Fruit fly (Drosophila melanogaster) whole organism, embryonic: ENCODE measurements around the gene Bicra.

Source experiments
- Atf6 ChIP-seq: fragments of 200-800 bp; sonication (Bioruptor generic); IDR thresholded peaks from 2 replicates; pipeline ENCODE4 v1.3.6; 2022; ENCODE audit warnings: missing biosample characterization, missing genetic modification characterization
- B-H2 ChIP-seq: fragments of 200-800 bp; sonication (Bioruptor generic); optimal IDR thresholded peaks from 2 replicates; lab custom pipeline; 2018; ENCODE audit warnings: missing biosample characterization, mild to moderate bottlenecking, missing genetic modification characterization
- CG1024 ChIP-seq: fragments of 200-800 bp; sonication (Bioruptor generic); IDR thresholded peaks from 2 replicates; pipeline ENCODE4 v1.3.6; 2022; ENCODE audit warnings: missing biosample characterization, missing genetic modification characterization
- CG10321 ChIP-seq: fragments of 200-800 bp; sonication (Bioruptor generic); IDR thresholded peaks from 2 replicates; pipeline ENCODE4 v1.3.6; 2022; ENCODE audit warnings: missing biosample characterization, missing genetic modification characterization
- CG10654 ChIP-seq: fragments of 200-800 bp; sonication (Bioruptor generic); optimal IDR thresholded peaks from 2 replicates; lab custom pipeline; 2016; ENCODE audit warnings: missing biosample characterization, missing genetic modification characterization
- CG10959 ChIP-seq: fragments of 200-800 bp; sonication (Bioruptor generic); IDR thresholded peaks from 2 replicates; pipeline ENCODE4 v1.3.6; 2022; ENCODE audit warnings: missing biosample characterization, missing genetic modification characterization
- CG11247 ChIP-seq: fragments of 200-800 bp; sonication (Bioruptor generic); IDR thresholded peaks from 2 replicates; pipeline ENCODE4 v1.3.6; 2022; ENCODE audit warnings: missing biosample characterization, missing genetic modification characterization
- CG11504 ChIP-seq: fragments of 200-800 bp; sonication (Bioruptor generic); optimal IDR thresholded peaks from 3 replicates; lab custom pipeline; 2019; ENCODE audit warnings: missing biosample characterization, mild to moderate bottlenecking, missing genetic modification characterization, moderate library complexity
- CG12659 ChIP-seq: fragments of 200-800 bp; sonication (Bioruptor generic); optimal IDR thresholded peaks from 3 replicates; lab custom pipeline; 2017; ENCODE audit warnings: mild to moderate bottlenecking, missing biosample characterization, missing genetic modification reagents, missing genetic modification characterization
- CG13287 ChIP-seq: fragments of 200-800 bp; sonication (Bioruptor generic); IDR thresholded peaks from 2 replicates; pipeline ENCODE4 v1.3.6; 2022; ENCODE audit warnings: missing biosample characterization, missing genetic modification characterization; ENCODE audit not compliant: partially characterized antibody
- CG14667 ChIP-seq: fragments of 200-800 bp; sonication (Bioruptor generic); IDR thresholded peaks from 2 replicates; pipeline ENCODE4 v1.3.6; 2022; ENCODE audit warnings: missing biosample characterization, missing genetic modification characterization
- CG1529 ChIP-seq: fragments of 200-800 bp; sonication (Bioruptor generic); optimal IDR thresholded peaks from 3 replicates; lab custom pipeline; 2018; ENCODE audit warnings: missing biosample characterization, missing genetic modification characterization
- CG16779 ChIP-seq: fragments of 200-800 bp; sonication (Bioruptor generic); IDR thresholded peaks from 2 replicates; pipeline ENCODE4 v1.3.6; 2022; ENCODE audit warnings: missing biosample characterization, missing genetic modification characterization
- CG17186 ChIP-seq: fragments of 200-800 bp; sonication (Bioruptor generic); optimal IDR thresholded peaks from 3 replicates; lab custom pipeline; 2017; ENCODE audit warnings: missing biosample characterization, missing genetic modification reagents, missing genetic modification characterization
- CG17829 ChIP-seq: fragments of 200-800 bp; optimal IDR thresholded peaks from 2 replicates; lab custom pipeline; 2019; ENCODE audit warnings: missing biosample characterization, mild to moderate bottlenecking, missing genetic modification characterization, moderate library complexity
- CG2116 ChIP-seq: fragments of 200-800 bp; sonication (Bioruptor generic); optimal IDR thresholded peaks from 3 replicates; lab custom pipeline; 2018; ENCODE audit warnings: missing biosample characterization, mild to moderate bottlenecking, missing genetic modification characterization
- CG3847 ChIP-seq: fragments of 200-800 bp; sonication (Bioruptor generic); IDR thresholded peaks from 2 replicates; pipeline ENCODE4 v1.3.6; 2022; ENCODE audit warnings: missing biosample characterization, missing genetic modification characterization
- CG4404 ChIP-seq: fragments of 200-800 bp; sonication (Bioruptor generic); IDR thresholded peaks from 2 replicates; pipeline ENCODE4 v1.3.6; 2022; ENCODE audit warnings: missing biosample characterization, missing genetic modification characterization
- CG4424 ChIP-seq: fragments of 200-800 bp; sonication (Bioruptor generic); optimal IDR thresholded peaks from 3 replicates; lab custom pipeline; 2016; ENCODE audit warnings: missing biosample characterization, missing genetic modification characterization
- CG6272 ChIP-seq: fragments of 200-800 bp; sonication (Bioruptor generic); IDR thresholded peaks from 2 replicates; pipeline ENCODE4 v1.3.6; 2022; ENCODE audit warnings: missing biosample characterization, missing genetic modification characterization
- CG8281 ChIP-seq: fragments of 200-800 bp; sonication (Bioruptor generic); optimal IDR thresholded peaks from 2 replicates; lab custom pipeline; 2018; ENCODE audit warnings: missing biosample characterization, mild to moderate bottlenecking, missing genetic modification characterization, moderate library complexity
- CG9797 ChIP-seq: fragments of 200-800 bp; sonication (Bioruptor generic); optimal IDR thresholded peaks from 3 replicates; lab custom pipeline; 2018; ENCODE audit warnings: missing biosample characterization, mild to moderate bottlenecking, missing genetic modification characterization
- CHES-1-like ChIP-seq: fragments of 200-800 bp; sonication (Bioruptor generic); optimal IDR thresholded peaks from 2 replicates; lab custom pipeline; 2016; ENCODE audit warnings: missing biosample characterization, missing genetic modification characterization
- Deaf1 ChIP-seq: fragments of 200-800 bp; optimal IDR thresholded peaks from 3 replicates; lab custom pipeline; 2019; ENCODE audit warnings: missing biosample characterization, mild to moderate bottlenecking, missing genetic modification characterization, moderate library complexity
- Fer2 ChIP-seq: fragments of 200-800 bp; sonication (Bioruptor generic); optimal IDR thresholded peaks from 2 replicates; lab custom pipeline; 2018; ENCODE audit warnings: missing biosample characterization, mild to moderate bottlenecking, missing genetic modification characterization, moderate library complexity
- HHEX ChIP-seq: fragments of 200-800 bp; sonication (Bioruptor generic); optimal IDR thresholded peaks from 3 replicates; lab custom pipeline; 2017; ENCODE audit warnings: missing biosample characterization, mild to moderate bottlenecking, missing genetic modification characterization, missing genetic modification reagents
- HLH3B ChIP-seq: fragments of 200-800 bp; sonication (Bioruptor generic); IDR thresholded peaks from 2 replicates; pipeline ENCODE4 v1.3.6; 2022; ENCODE audit warnings: missing biosample characterization, missing genetic modification characterization
- Hr78 ChIP-seq, 2 experiments: fragments of 200-800 bp in 1 of 2; fragments of >200 bp in 1 of 2; sonication (Bioruptor generic) in 1 of 2; optimal IDR thresholded peaks; 2 replicates each; lab custom pipeline; 2017 to 2019; ENCODE audit warnings: missing biosample characterization in 2 of 2, missing genetic modification characterization in 2 of 2, mild to moderate bottlenecking in 1 of 2, moderate library complexity in 1 of 2
- PHDP ChIP-seq: fragments of 200-800 bp; sonication (Bioruptor generic); optimal IDR thresholded peaks from 3 replicates; lab custom pipeline; 2018; ENCODE audit warnings: missing biosample characterization, mild to moderate bottlenecking, missing genetic modification characterization, moderate library complexity
- Pdp1 ChIP-seq, 2 experiments: fragments of 200-800 bp; sonication (Bioruptor generic); optimal IDR thresholded peaks; 3 replicates each; lab custom pipeline; 2016; ENCODE audit warnings: missing biosample characterization in 2 of 2, missing genetic modification characterization in 2 of 2, mild to moderate bottlenecking in 1 of 2, moderate library complexity in 1 of 2
- Ravus ChIP-seq: fragments of 200-800 bp; sonication (Bioruptor generic); IDR thresholded peaks from 2 replicates; pipeline ENCODE4 v1.3.6; 2022; ENCODE audit warnings: missing biosample characterization, missing genetic modification characterization
- Ssrp ChIP-seq: fragments of 200-800 bp; sonication (Bioruptor generic); optimal IDR thresholded peaks from 2 replicates; lab custom pipeline; 2018; ENCODE audit warnings: missing biosample characterization, mild to moderate bottlenecking, missing genetic modification characterization, moderate library complexity
- TFAM ChIP-seq: fragments of 200-800 bp; sonication (Bioruptor generic); optimal IDR thresholded peaks from 2 replicates; lab custom pipeline; 2017; ENCODE audit warnings: missing biosample characterization, missing genetic modification characterization, inconsistent platforms
- Xrp1 ChIP-seq: fragments of 200-800 bp; sonication (Bioruptor generic); IDR thresholded peaks from 2 replicates; pipeline ENCODE4 v1.3.6; 2022; ENCODE audit warnings: missing biosample characterization, missing genetic modification characterization
- ab ChIP-seq: fragments of 200-800 bp; sonication (Bioruptor generic); optimal IDR thresholded peaks from 2 replicates; lab custom pipeline; 2016; ENCODE audit warnings: missing biosample characterization, missing genetic modification characterization
- abd-A ChIP-seq: fragments of 200-800 bp; sonication (Bioruptor generic); optimal IDR thresholded peaks from 3 replicates; lab custom pipeline; 2019; ENCODE audit warnings: missing biosample characterization, mild to moderate bottlenecking, missing genetic modification characterization, moderate library complexity
- bcd ChIP-seq: fragments of 200-800 bp; sonication (Bioruptor generic); optimal IDR thresholded peaks from 2 replicates; lab custom pipeline; 2017; ENCODE audit warnings: missing biosample characterization, mild to moderate bottlenecking, missing genetic modification characterization
- btn ChIP-seq: fragments of 200-800 bp; sonication (Bioruptor generic); optimal IDR thresholded peaks from 2 replicates; lab custom pipeline; 2016; ENCODE audit warnings: missing biosample characterization, missing genetic modification characterization
- dan ChIP-seq: fragments of 200-800 bp; sonication (Bioruptor generic); IDR thresholded peaks from 2 replicates; pipeline ENCODE4 v1.3.6; 2022; ENCODE audit warnings: missing biosample characterization, missing genetic modification characterization
- fd64A ChIP-seq: fragments of 200-800 bp; sonication (Bioruptor generic); optimal IDR thresholded peaks from 3 replicates; lab custom pipeline; 2018; ENCODE audit warnings: missing biosample characterization, mild to moderate bottlenecking, missing genetic modification characterization
- fru ChIP-seq: fragments of >200 bp; optimal IDR thresholded peaks from 2 replicates; lab custom pipeline; 2017
- gsb-n ChIP-seq: fragments of 200-800 bp; sonication (Bioruptor generic); optimal IDR thresholded peaks from 3 replicates; lab custom pipeline; 2018; ENCODE audit warnings: missing biosample characterization, mild to moderate bottlenecking, missing genetic modification characterization
- jigr1 ChIP-seq: fragments of 200-800 bp; sonication (Bioruptor generic); IDR thresholded peaks from 3 replicates; pipeline ENCODE4 v1.3.6; 2022; ENCODE audit warnings: missing biosample characterization, missing genetic modification characterization
- ken ChIP-seq: fragments of 200-800 bp; sonication (Bioruptor generic); IDR thresholded peaks from 3 replicates; pipeline ENCODE4 v1.3.6; 2022; ENCODE audit warnings: missing biosample characterization, missing genetic modification characterization
- knrl ChIP-seq: fragments of 200-800 bp; sonication (Bioruptor generic); IDR thresholded peaks from 3 replicates; pipeline ENCODE4 v1.3.6; 2022; ENCODE audit warnings: missing biosample characterization, missing genetic modification characterization; ENCODE audit not compliant: partially characterized antibody
- run ChIP-seq: fragments of 200-800 bp; sonication (Bioruptor generic); optimal IDR thresholded peaks from 3 replicates; lab custom pipeline; 2018; ENCODE audit warnings: missing biosample characterization, mild to moderate bottlenecking, missing genetic modification characterization
- sob ChIP-seq: fragments of 200-800 bp; sonication (Bioruptor generic); IDR thresholded peaks from 2 replicates; pipeline ENCODE4 v1.3.6; 2022; ENCODE audit warnings: missing biosample characterization, missing genetic modification characterization
- toy ChIP-seq: fragments of 200-800 bp; sonication (Bioruptor generic); IDR thresholded peaks from 2 replicates; pipeline ENCODE4 v1.3.6; 2022; ENCODE audit warnings: missing biosample characterization, missing genetic modification characterization
- zfh2 ChIP-seq: fragments of 200-800 bp; sonication (Bioruptor generic); optimal IDR thresholded peaks from 2 replicates; lab custom pipeline; 2016; ENCODE audit warnings: missing biosample characterization, missing genetic modification characterization

Bicra gene

DNA sequence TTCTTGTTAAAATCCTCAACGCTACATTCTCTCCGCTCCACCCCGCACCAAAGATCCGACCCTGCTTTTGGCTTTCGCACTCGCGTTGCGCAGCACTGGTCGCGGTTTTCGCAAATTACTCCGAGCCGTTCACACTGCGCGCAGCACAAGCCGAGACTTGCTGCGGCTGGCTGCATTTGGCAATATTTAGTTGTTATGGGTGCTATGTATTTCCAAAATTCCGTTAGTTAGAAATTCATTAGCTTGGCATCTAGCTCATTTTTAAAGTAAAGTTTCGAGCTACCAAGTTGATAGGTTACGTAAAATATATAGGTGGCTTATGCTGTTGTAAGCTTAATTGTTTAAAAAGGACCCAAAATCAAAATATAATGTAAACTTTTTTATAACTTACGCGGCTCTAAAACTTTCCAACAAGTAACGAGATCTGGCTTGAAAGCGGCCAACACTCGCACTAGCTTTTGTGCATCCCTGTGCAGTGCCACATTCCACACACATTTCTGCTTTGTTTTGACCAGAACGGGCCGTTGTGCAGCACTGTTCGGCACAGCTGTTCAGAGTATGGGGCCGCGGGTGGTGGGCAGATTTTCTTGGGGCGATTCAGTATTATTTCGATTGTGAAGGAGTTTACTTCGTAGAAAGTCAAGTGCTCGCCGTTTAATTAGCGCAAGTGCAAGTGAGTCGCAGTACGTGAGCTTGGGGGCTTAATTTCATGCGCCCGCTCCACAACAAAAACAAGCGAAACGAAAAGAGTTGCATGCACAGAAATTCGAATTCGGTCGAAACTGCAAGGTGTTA, 60.2 kb downstream of the Bicra start, which contains the start of the genes yem and Ctl2 (continued):
- TF ChIP-seq gsb-n (tag; lab: Kevin White, UChicago) (peak; percentile 35), knrl (GFP tag; lab: Robert Waterston, UW) (no peak; the same call in 2 of the 3 replicates), Deaf1 (no peak), CG10959 (GFP tag; lab: Robert Waterston, UW) (peak; percentile 22; the same call in 1 of the 2 replicates), CG10321 (GFP tag; lab: Robert Waterston, UW) (0 out of 2 replicates have a peak, but pooled peaks have one; percentile 20), CG11504 (tag; lab: Kevin White, UChicago) (no peak), CG14667 (GFP tag; lab: Robert Waterston, UW) (peak; percentile 62), CG10654 (GFP tag; lab: Kevin White, UChicago) (peak; percentile 45), Atf6 (GFP tag; lab: Robert Waterston, UW) (0 out of 2 replicates have a peak, but pooled peaks have one; percentile 8), fd64A (GFP tag; lab: Kevin White, UChicago) (no peak), CG6272 (GFP tag; lab: Robert Waterston, UW) (peak; percentile 67; the same call in 1 of the 2 replicates), CG16779 (GFP tag; lab: Robert Waterston, UW) (peak; percentile 36; the same call in 1 of the 2 replicates), B-H2 (peak; percentile 58), btn (peak; percentile 50), CG3847 (peak; percentile 68), Hr78 (GFP tag; optimal IDR thresholded peaks at IDR 0.05; lab: Kevin White, UChicago) (no peak), CG8281 (peak; percentile 6), CG17186 (GFP tag; lab: Kevin White, UChicago) (peak; percentile 68), fru (lab: Kevin White, UChicago) (no peak), ken (GFP tag; lab: Robert Waterston, UW) (peak; percentile 73), CG11247 (GFP tag; lab: Robert Waterston, UW) (peak; percentile 50), CG1529 (GFP tag; lab: Kevin White, UChicago) (peak; percentile 37), CG4404 (GFP tag; lab: Robert Waterston, UW) (peak; percentile 65), CG2116 (GFP tag; lab: Kevin White, UChicago) (peak; percentile 91), CG12659 (peak; percentile 79), zfh2 (GFP tag; lab: Kevin White, UChicago) (peak; percentile 93), CHES-1-like (GFP tag; lab: Kevin White, UChicago) (peak; percentile 90), abd-A (tag; lab: Kevin White, UChicago) (no peak), run (tag; lab: Kevin White, UChicago) (no peak), CG4424 (GFP tag; lab: Kevin White, UChicago) (peak; percentile 77), jigr1 (peak; percentile 68; the same call in 2 of the 3 replicates), CG1024 (GFP tag; lab: Robert Waterston, UW) (peak; percentile 25; the same call in 1 of the 2 replicates), TFAM (GFP tag; lab: Kevin White, UChicago) (no peak), CG17829 (tag; lab: Kevin White, UChicago) (peak; percentile 72), CG9797 (GFP tag; lab: Kevin White, UChicago) (peak; percentile 37), Xrp1 (no peak), CG13287 (peak; percentile 14; the same call in 1 of the 2 replicates), Ssrp (tag; lab: Kevin White, UChicago) (peak; percentile 65), Ravus (GFP tag; lab: Robert Waterston, UW) (no peak), PHDP (tag; lab: Kevin White, UChicago) (peak; percentile 56), HHEX (GFP tag; lab: Kevin White, UChicago) (no peak), HLH3B (peak; percentile 39; the same call in 1 of the 2 replicates), dan (GFP tag; lab: Robert Waterston, UW) (no peak), Pdp1 (GFP tag; optimal IDR thresholded peaks at IDR 0.05; lab: Kevin White, UChicago) (peak; percentile 84 to 88), Fer2 (tag; lab: Kevin White, UChicago) (no peak), sob (GFP tag; lab: Robert Waterston, UW) (peak; percentile 75), toy (GFP tag; lab: Robert Waterston, UW) (no peak), ab (GFP tag; lab: Kevin White, UChicago) (peak; percentile 58), bcd (GFP tag; lab: Kevin White, UChicago) (peak; percentile 76)
